Worm (Caenorhabditis elegans) whole organism, early embryonic: ENCODE measurements around the gene clec-55.

ENCODE experiments used
- B0310.2 ChIP-seq: sonication (generic microtip); optimal IDR thresholded peaks from 2 replicates; lab custom pipeline; 2016; ENCODE audit warnings: mild to moderate bottlenecking, missing genetic modification characterization, missing compliant biosample characterization
- F13C5.2 ChIP-seq: sonication (generic microtip); optimal IDR thresholded peaks from 2 replicates; lab custom pipeline; 2017; ENCODE audit warnings: mild to moderate bottlenecking, missing genetic modification characterization, inconsistent platforms, missing compliant biosample characterization
- aly-1 ChIP-seq: sonication (generic microtip); optimal IDR thresholded peaks from 2 replicates; lab custom pipeline; 2016; ENCODE audit warnings: missing genetic modification characterization, missing compliant biosample characterization
- ama-1 ChIP-seq: fragments of 150-350 bp; optimal IDR thresholded peaks from 2 replicates; lab custom pipeline; 2014
- ceh-13 ChIP-seq: fragments of 200-800 bp; sonication (Bioruptor generic); optimal IDR thresholded peaks from 2 replicates; lab custom pipeline; 2018; ENCODE audit warnings: mild to moderate bottlenecking, missing genetic modification characterization, missing compliant biosample characterization
- ceh-36 ChIP-seq: sonication (generic microtip); optimal IDR thresholded peaks from 2 replicates; lab custom pipeline; 2016; ENCODE audit warnings: missing genetic modification characterization, inconsistent platforms, missing compliant biosample characterization
- ets-7 ChIP-seq: sonication (generic microtip); optimal IDR thresholded peaks from 2 replicates; lab custom pipeline; 2016; ENCODE audit warnings: missing genotype, missing genetic modification characterization, missing compliant biosample characterization
- flt-1 ChIP-seq: fragments of 200-800 bp; sonication (Bioruptor generic); IDR thresholded peaks from 2 replicates; pipeline ENCODE4 v1.3.6; 2022; ENCODE audit warnings: missing genetic modification characterization, missing compliant biosample characterization
- hmbx-1 ChIP-seq: sonication (generic microtip); optimal IDR thresholded peaks from 2 replicates; lab custom pipeline; 2016; ENCODE audit warnings: mild to moderate bottlenecking, missing genetic modification characterization, missing compliant biosample characterization
- hmg-4 ChIP-seq: fragments of 200-800 bp; sonication (Bioruptor generic); optimal IDR thresholded peaks from 2 replicates; lab custom pipeline; 2018; ENCODE audit warnings: mild to moderate bottlenecking, missing genetic modification characterization, missing compliant biosample characterization
- hnd-1 ChIP-seq: sonication (generic microtip); optimal IDR thresholded peaks from 2 replicates; lab custom pipeline; 2016; ENCODE audit warnings: missing genetic modification characterization, missing compliant biosample characterization
- pes-1 ChIP-seq: fragments of 200-800 bp; sonication (Bioruptor generic); IDR thresholded peaks from 2 replicates; pipeline ENCODE4 v1.3.6; 2022; ENCODE audit warnings: missing genetic modification reagents, missing genetic modification characterization, missing compliant biosample characterization
- scrt-1 ChIP-seq: fragments of 200-800 bp; sonication (Bioruptor generic); IDR thresholded peaks from 2 replicates; pipeline ENCODE4 v1.3.6; 2022; ENCODE audit warnings: missing genetic modification characterization, missing compliant biosample characterization
- sea-1 ChIP-seq: fragments of 200-800 bp; sonication (Bioruptor generic); conservative IDR thresholded peaks from 2 replicates; pipeline ENCODE4 v1.3.6; 2022; ENCODE audit warnings: missing genetic modification characterization, missing compliant biosample characterization
- tbx-11 ChIP-seq: fragments of 200-800 bp; sonication (Bioruptor generic); IDR thresholded peaks from 2 replicates; pipeline ENCODE4 v1.3.6; 2022; ENCODE audit warnings: missing genetic modification characterization, missing compliant biosample characterization
- tbx-37 ChIP-seq: fragments of 200-800 bp; sonication (Bioruptor generic); conservative IDR thresholded peaks from 2 replicates; pipeline ENCODE4 v1.3.6; 2022; ENCODE audit warnings: missing genetic modification reagents, missing genetic modification characterization, missing compliant biosample characterization
- tra-4 ChIP-seq: sonication (generic microtip); optimal IDR thresholded peaks from 2 replicates; lab custom pipeline; 2017; ENCODE audit warnings: missing genetic modification characterization, missing compliant biosample characterization

The clec-55 gene

ce11 chrV:14527210-14527609 is 48.1 kb downstream of the clec-55 start:
- TF ChIP-seq scrt-1 (GFP tag; lab: Robert Waterston, UW) (no peak), ama-1 (lab: Kevin White, UChicago) (no peak), tbx-37 (GFP tag; lab: Robert Waterston, UW) (no peak), ceh-13 (GFP tag; lab: Kevin White, UChicago) (no peak), pes-1 (GFP tag; lab: Robert Waterston, UW) (no peak), hmbx-1 (tag; lab: Kevin White, UChicago) (no peak), F13C5.2 (tag; lab: Kevin White, UChicago) (no peak), sea-1 (GFP tag; lab: Robert Waterston, UW) (no peak), B0310.2 (tag; lab: Kevin White, UChicago) (no peak), flt-1 (no peak), ets-7 (tag; lab: Kevin White, UChicago) (no peak)

- TF ChIP-seq flt-1 (no peak), sea-1 (GFP tag; lab: Robert Waterston, UW) (no peak), ets-7 (tag; lab: Kevin White, UChicago) (no peak), hnd-1 (tag; lab: Kevin White, UChicago) (no peak), ceh-36 (no peak), tra-4 (tag; lab: Kevin White, UChicago) (no peak), pes-1 (GFP tag; lab: Robert Waterston, UW) (no peak), hmg-4 (no peak), F13C5.2 (tag; lab: Kevin White, UChicago) (no peak), tbx-37 (GFP tag; lab: Robert Waterston, UW) (no peak), tbx-11 (no peak), aly-1 (tag; lab: Kevin White, UChicago) (no peak), hmbx-1 (tag; lab: Kevin White, UChicago) (no peak), ama-1 (lab: Kevin White, UChicago) (no peak), scrt-1 (GFP tag; lab: Robert Waterston, UW) (no peak), ceh-13 (GFP tag; lab: Kevin White, UChicago) (no peak), B0310.2 (tag; lab: Kevin White, UChicago) (no peak)
These were observed 51.7 kb downstream of the clec-55 start, which contains the start of gene kcnl-4 for ce11 chrV:14530813-14531212. Gene kcnl-4, plus strand, starts transcription at chrV:14531113.
